Worm (Caenorhabditis elegans): Measurements from ENCODE around the gene toca-1.

DNA sequence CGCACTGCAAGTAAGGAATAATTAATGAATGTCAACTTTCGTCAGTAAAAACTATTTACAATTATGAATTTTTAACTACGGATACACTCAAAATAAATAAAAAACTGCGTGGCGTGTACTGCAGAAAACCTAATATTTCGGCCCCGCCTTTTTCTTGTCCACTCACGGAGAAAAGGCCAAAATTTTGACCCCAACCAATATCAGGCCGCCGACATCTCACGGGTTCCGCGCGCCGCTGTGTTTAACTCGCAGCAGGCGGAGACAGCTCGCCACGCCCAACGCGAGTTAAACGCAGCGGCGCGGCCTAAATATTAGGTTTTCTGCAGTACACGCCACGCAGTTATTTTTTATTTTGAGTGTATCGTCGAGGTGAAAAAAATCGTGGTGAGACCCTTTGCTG is 50.1 kb downstream of the toca-1 start:
- TF ChIP-seq B0310.2 (tag; optimal IDR thresholded peaks at IDR 0.05) (no peak), flt-1 (GFP tag; IDR thresholded peaks at IDR 0.05) (no peak), hmbx-1 (tag; optimal IDR thresholded peaks at IDR 0.05) (no peak), hnd-1 (tag; optimal IDR thresholded peaks at IDR 0.05) (no peak), ama-1 (optimal IDR thresholded peaks at IDR 0.05) (no peak), ets-7 (tag; optimal IDR thresholded peaks at IDR 0.05) (no peak)

Data from whole organism, early embryonic.